Worm (Caenorhabditis elegans) whole organism, young adult: ENCODE measurements around the gene chtb-1.

Source experiments
- egl-18 ChIP-seq: fragments of 200-800 bp; sonication (Bioruptor generic); IDR thresholded peaks from 2 replicates; pipeline ENCODE4 v1.3.6; 2022; ENCODE audit warnings: missing genetic modification reagents, missing genetic modification characterization, missing compliant biosample characterization
- snpc-4 ChIP-seq, 5 experiments: fragments of 150-350 bp in 1 of 5; sonication (generic microtip) in 4 of 5; optimal IDR thresholded peaks; 2 replicates each; lab custom pipeline; 2014 to 2018; ENCODE audit warnings: missing genetic modification characterization in 5 of 5, missing biosample characterization in 3 of 5, antibody characterized with exemption in 2 of 5, mild to moderate bottlenecking in 2 of 5, missing compliant biosample characterization in 2 of 5, missing genotype in 2 of 5, moderate library complexity in 2 of 5, missing genetic modification reagents in 1 of 5
- somi-1 ChIP-seq: fragments of 200-800 bp; sonication (Bioruptor generic); optimal IDR thresholded peaks from 2 replicates; lab custom pipeline; 2018; ENCODE audit warnings: mild to moderate bottlenecking, missing genetic modification characterization, missing compliant biosample characterization

DNA sequence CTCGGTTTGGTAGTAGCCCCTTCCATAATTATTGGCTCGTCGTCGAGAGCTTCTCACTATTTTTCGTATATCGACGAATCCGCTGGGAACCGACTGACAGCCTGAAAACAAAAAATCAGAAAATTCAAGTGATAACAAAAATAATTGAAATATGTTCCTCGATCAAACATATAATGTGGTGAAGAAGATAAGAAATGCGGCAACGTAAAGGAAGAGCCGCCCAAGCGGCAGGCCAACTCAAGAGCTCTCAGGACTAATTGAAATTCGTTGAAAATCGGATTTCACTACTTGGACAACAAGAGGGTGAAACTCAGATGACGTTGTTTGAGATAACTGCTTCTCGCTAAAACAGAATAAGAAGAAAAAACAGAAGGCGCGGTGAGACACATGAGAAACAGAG is 34.7 kb upstream of the chtb-1 start, which contains the start of gene slc-17.2:
- no peak for TF ChIP-seq snpc-4 (GFP tag; optimal IDR thresholded peaks at IDR 0.05; lab: Kevin White, UChicago)
- no peak for TF ChIP-seq snpc-4 (tag; optimal IDR thresholded peaks at IDR 0.05; lab: Kevin White, UChicago)
- TF ChIP-seq egl-18 (GFP tag; lab: Robert Waterston, UW) = no peak
- TF ChIP-seq somi-1 (GFP tag; lab: Kevin White, UChicago) = no peak
